Worm (Caenorhabditis elegans) whole organism, L4 larva: ENCODE data around the gene nstp-2.

Experiments
- dmd-8 ChIP-seq: fragments of 200-800 bp; sonication (Bioruptor generic); IDR thresholded peaks from 2 replicates; pipeline ENCODE4 v1.3.6; 2022; ENCODE audit warnings: missing genetic modification characterization, missing compliant biosample characterization
- hlh-30 ChIP-seq: sonication (generic microtip); optimal IDR thresholded peaks from 2 replicates; lab custom pipeline; 2017; ENCODE audit warnings: antibody characterized with exemption, mild to moderate bottlenecking, missing genetic modification characterization, missing compliant biosample characterization; ENCODE audit not compliant: insufficient read depth
- nhr-102 ChIP-seq: sonication (generic microtip); optimal IDR thresholded peaks from 2 replicates; lab custom pipeline; 2016; ENCODE audit warnings: mild to moderate bottlenecking, missing genetic modification characterization, moderate library complexity, missing compliant biosample characterization
- nhr-25 ChIP-seq: sonication (generic microtip); optimal IDR thresholded peaks from 2 replicates; lab custom pipeline; 2017; ENCODE audit warnings: missing genetic modification characterization, mild to moderate bottlenecking, missing compliant biosample characterization, antibody characterized with exemption, moderate library complexity, borderline replicate concordance; ENCODE audit not compliant: insufficient read depth
- unc-130 ChIP-seq: sonication (generic microtip); optimal IDR thresholded peaks from 2 replicates; lab custom pipeline; 2016; ENCODE audit warnings: missing genetic modification reagents, missing genetic modification characterization, missing compliant biosample characterization

nstp-2 gene

ce11 chrIV:6554865-6555264 lies 51.1 kb downstream of the nstp-2 start (continued):
- TF ChIP-seq nhr-102 (tag; lab: Kevin White, UChicago) (peak; percentile 3), hlh-30 (tag; lab: Kevin White, UChicago) (peak; percentile 79), unc-130 (GFP tag; lab: Kevin White, UChicago) (no peak), nhr-25 (tag; lab: Kevin White, UChicago) (no peak), dmd-8 (GFP tag; lab: Robert Waterston, UW) (no peak)
